Worm (Caenorhabditis elegans) whole organism, L2 larva: ENCODE data around the gene srh-39.

ENCODE experiments used
- C34F6.9 ChIP-seq: fragments of 150-350 bp; optimal IDR thresholded peaks from 2 replicates; lab custom pipeline; 2014; ENCODE audit warnings: missing biosample characterization, missing genetic modification characterization
- R02D3.7 ChIP-seq: fragments of 150-350 bp; optimal IDR thresholded peaks from 2 replicates; lab custom pipeline; 2014; ENCODE audit warnings: missing biosample characterization, missing genetic modification characterization
- alr-1 ChIP-seq: fragments of 150-350 bp; optimal IDR thresholded peaks from 2 replicates; lab custom pipeline; 2014; ENCODE audit warnings: missing biosample characterization, missing genetic modification characterization
- ama-1 ChIP-seq: fragments of 150-350 bp; optimal IDR thresholded peaks from 2 replicates; lab custom pipeline; 2018; ENCODE audit warnings: inconsistent platforms
- egl-27 ChIP-seq: sonication (generic microtip); optimal IDR thresholded peaks from 3 replicates; lab custom pipeline; 2017; ENCODE audit warnings: missing biosample characterization, missing genetic modification reagents, missing genetic modification characterization
- fos-1 ChIP-seq: fragments of 150-350 bp; optimal IDR thresholded peaks from 2 replicates; lab custom pipeline; 2014; ENCODE audit warnings: missing biosample characterization, missing genetic modification characterization
- lsy-2 ChIP-seq, 2 experiments: fragments of 150-350 bp in 1 of 2; sonication (generic microtip) in 1 of 2; optimal IDR thresholded peaks; 2 replicates each; lab custom pipeline; 2014 to 2017; ENCODE audit warnings: missing biosample characterization in 2 of 2, missing genetic modification characterization in 2 of 2
- mdl-1 ChIP-seq, 2 experiments: fragments of 150-350 bp in 1 of 2; sonication (generic microtip) in 1 of 2; optimal IDR thresholded peaks; 2 replicates each; lab custom pipeline; 2017; ENCODE audit warnings: missing biosample characterization in 2 of 2, missing genetic modification characterization in 2 of 2
- nhr-237 ChIP-seq: fragments of 150-350 bp; optimal IDR thresholded peaks from 2 replicates; lab custom pipeline; 2014; ENCODE audit warnings: missing biosample characterization, missing genetic modification characterization
- nhr-25 ChIP-seq: fragments of 150-350 bp; sonication (generic microtip); optimal IDR thresholded peaks from 3 replicates; lab custom pipeline; 2014; ENCODE audit warnings: missing biosample characterization, missing genetic modification characterization
- nhr-77 ChIP-seq: fragments of 150-350 bp; optimal IDR thresholded peaks from 2 replicates; lab custom pipeline; 2014; ENCODE audit warnings: missing biosample characterization, missing genetic modification characterization
- snpc-4 ChIP-seq: fragments of 150-350 bp; optimal IDR thresholded peaks from 2 replicates; lab custom pipeline; 2014; ENCODE audit warnings: missing biosample characterization, missing genetic modification characterization
- unc-39 ChIP-seq: fragments of 150-350 bp; optimal IDR thresholded peaks from 2 replicates; lab custom pipeline; 2014; ENCODE audit warnings: missing biosample characterization, missing genetic modification characterization
- unc-62 ChIP-seq: fragments of 150-350 bp; optimal IDR thresholded peaks from 2 replicates; lab custom pipeline; 2014; ENCODE audit warnings: missing biosample characterization, missing genetic modification reagents, missing genetic modification characterization

DNA sequence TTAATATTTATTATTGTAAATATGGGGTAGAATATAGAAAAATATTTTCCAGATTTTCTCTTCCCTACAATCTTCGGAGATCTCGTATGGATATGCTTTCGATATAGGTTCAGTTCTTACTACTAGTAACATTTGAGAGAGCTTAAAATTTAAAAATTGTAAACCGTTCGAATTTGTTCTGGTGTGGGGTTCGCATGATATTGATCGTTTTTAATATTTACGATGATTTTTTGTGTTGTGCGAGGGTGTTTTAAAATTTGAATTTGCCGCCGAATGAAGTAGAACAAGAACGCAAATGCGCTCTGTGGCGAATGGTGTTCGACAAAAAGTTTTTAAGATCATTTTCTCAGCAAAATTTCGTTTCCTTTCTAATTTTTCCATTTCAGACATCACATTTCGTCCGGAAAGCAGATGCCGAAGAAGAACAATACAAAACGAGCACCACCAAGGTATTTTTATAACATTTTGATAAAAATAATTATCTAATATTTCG, 18.2 kb upstream of the srh-39 start, which contains the start of gene skr-17:
- TF ChIP-seq C34F6.9 (no peak), nhr-25 (tag; lab: Kevin White, UChicago) (no peak), nhr-77 (tag; lab: Kevin White, UChicago) (no peak), ama-1 (no peak), mdl-1 (tag; optimal IDR thresholded peaks at IDR 0.05; lab: Kevin White, UChicago) (no peak), unc-39 (tag; lab: Kevin White, UChicago) (no peak), alr-1 (tag; lab: Kevin White, UChicago) (no peak), snpc-4 (tag; lab: Kevin White, UChicago) (no peak), unc-62 (GFP tag; lab: Kevin White, UChicago) (no peak), nhr-237 (no peak), lsy-2 (tag; optimal IDR thresholded peaks at IDR 0.05; lab: Kevin White, UChicago) (no peak), egl-27 (tag; lab: Kevin White, UChicago) (no peak), fos-1 (tag; lab: Kevin White, UChicago) (no peak), R02D3.7 (no peak)
